Worm (Caenorhabditis elegans) whole organism, L2 larva: ENCODE results near the gene ndus-8.

Source experiments
- C34F6.9 ChIP-seq: fragments of 150-350 bp; optimal IDR thresholded peaks from 2 replicates; lab custom pipeline; 2014; ENCODE audit warnings: missing biosample characterization, missing genetic modification characterization
- R02D3.7 ChIP-seq: fragments of 150-350 bp; optimal IDR thresholded peaks from 2 replicates; lab custom pipeline; 2014; ENCODE audit warnings: missing biosample characterization, missing genetic modification characterization
- Y55F3AM.14 ChIP-seq: fragments of 200-800 bp; sonication (Bioruptor generic); optimal IDR thresholded peaks from 2 replicates; lab custom pipeline; 2018; ENCODE audit warnings: mild to moderate bottlenecking, missing genetic modification characterization, missing compliant biosample characterization
- ZK546.5 ChIP-seq: sonication (generic microtip); optimal IDR thresholded peaks from 2 replicates; lab custom pipeline; 2017; ENCODE audit warnings: missing biosample characterization, missing genetic modification characterization
- alr-1 ChIP-seq: fragments of 150-350 bp; optimal IDR thresholded peaks from 2 replicates; lab custom pipeline; 2014; ENCODE audit warnings: missing biosample characterization, missing genetic modification characterization
- aly-2 ChIP-seq: fragments of 150-350 bp; optimal IDR thresholded peaks from 2 replicates; lab custom pipeline; 2014; ENCODE audit warnings: missing biosample characterization, missing genetic modification characterization
- ama-1 ChIP-seq: fragments of 150-350 bp; optimal IDR thresholded peaks from 2 replicates; lab custom pipeline; 2018; ENCODE audit warnings: inconsistent platforms
- blmp-1 ChIP-seq: sonication (generic microtip); optimal IDR thresholded peaks from 2 replicates; lab custom pipeline; 2017; ENCODE audit warnings: missing genetic modification characterization, mild to moderate bottlenecking, missing compliant biosample characterization, antibody characterized with exemption, moderate library complexity; ENCODE audit not compliant: insufficient read depth
- ceh-82 ChIP-seq: fragments of 150-350 bp; optimal IDR thresholded peaks from 2 replicates; lab custom pipeline; 2014; ENCODE audit warnings: missing biosample characterization, missing genetic modification characterization
- crh-2 ChIP-seq: sonication (generic microtip); optimal IDR thresholded peaks from 2 replicates; lab custom pipeline; 2017; ENCODE audit warnings: missing biosample characterization, missing genetic modification characterization
- dmd-4 ChIP-seq: sonication (generic microtip); optimal IDR thresholded peaks from 2 replicates; lab custom pipeline; 2017; ENCODE audit warnings: missing biosample characterization, missing genetic modification characterization
- egl-27 ChIP-seq: sonication (generic microtip); optimal IDR thresholded peaks from 3 replicates; lab custom pipeline; 2017; ENCODE audit warnings: missing biosample characterization, missing genetic modification reagents, missing genetic modification characterization
- elt-3 ChIP-seq: sonication (generic microtip); optimal IDR thresholded peaks from 2 replicates; lab custom pipeline; 2017; ENCODE audit warnings: missing biosample characterization, missing genetic modification characterization
- gmeb-1 ChIP-seq: fragments of 150-350 bp; optimal IDR thresholded peaks from 2 replicates; lab custom pipeline; 2014; ENCODE audit warnings: missing biosample characterization, missing genetic modification characterization
- lin-11 ChIP-seq: fragments of 150-350 bp; sonication (generic microtip); optimal IDR thresholded peaks from 2 replicates; lab custom pipeline; 2014; ENCODE audit warnings: missing biosample characterization, missing genetic modification characterization, inconsistent platforms, mixed read lengths
- lin-13 ChIP-seq: fragments of 150-350 bp; optimal IDR thresholded peaks from 2 replicates; lab custom pipeline; 2014; ENCODE audit warnings: missing biosample characterization, missing genetic modification reagents, missing genetic modification characterization
- lin-39 ChIP-seq: fragments of 150-350 bp; optimal IDR thresholded peaks from 2 replicates; lab custom pipeline; 2014; ENCODE audit warnings: missing biosample characterization, missing genetic modification reagents, missing genetic modification characterization
- lsy-2 ChIP-seq, 2 experiments: fragments of 150-350 bp in 1 of 2; sonication (generic microtip) in 1 of 2; optimal IDR thresholded peaks; 2 replicates each; lab custom pipeline; 2014 to 2017; ENCODE audit warnings: missing biosample characterization in 2 of 2, missing genetic modification characterization in 2 of 2
- mab-5 ChIP-seq: fragments of 150-350 bp; optimal IDR thresholded peaks from 2 replicates; lab custom pipeline; 2014; ENCODE audit warnings: missing biosample characterization, missing genetic modification characterization
- mbf-1 ChIP-seq: sonication (generic microtip); optimal IDR thresholded peaks from 2 replicates; lab custom pipeline; 2017; ENCODE audit warnings: missing biosample characterization, missing genetic modification characterization
- nhr-10 ChIP-seq: sonication (generic microtip); optimal IDR thresholded peaks from 2 replicates; lab custom pipeline; 2017; ENCODE audit warnings: missing biosample characterization, missing genetic modification characterization
- nhr-12 ChIP-seq: fragments of 150-350 bp; optimal IDR thresholded peaks from 2 replicates; lab custom pipeline; 2014; ENCODE audit warnings: missing biosample characterization, missing genetic modification characterization
- nhr-129 ChIP-seq: fragments of 150-350 bp; optimal IDR thresholded peaks from 2 replicates; lab custom pipeline; 2014; ENCODE audit warnings: missing biosample characterization, missing genetic modification characterization
- nhr-21 ChIP-seq: fragments of 150-350 bp; optimal IDR thresholded peaks from 2 replicates; lab custom pipeline; 2014; ENCODE audit warnings: missing biosample characterization, missing genetic modification characterization
- nhr-23 ChIP-seq: fragments of 150-350 bp; optimal IDR thresholded peaks from 2 replicates; lab custom pipeline; 2014; ENCODE audit warnings: missing biosample characterization, missing genetic modification reagents, missing genetic modification characterization
- nhr-237 ChIP-seq: fragments of 150-350 bp; optimal IDR thresholded peaks from 2 replicates; lab custom pipeline; 2014; ENCODE audit warnings: missing biosample characterization, missing genetic modification characterization
- nhr-25 ChIP-seq: fragments of 150-350 bp; sonication (generic microtip); optimal IDR thresholded peaks from 3 replicates; lab custom pipeline; 2014; ENCODE audit warnings: missing biosample characterization, missing genetic modification characterization
- nhr-6 ChIP-seq: fragments of 150-350 bp; optimal IDR thresholded peaks from 2 replicates; lab custom pipeline; 2014; ENCODE audit warnings: missing biosample characterization, missing genetic modification characterization
- nhr-77 ChIP-seq: fragments of 150-350 bp; optimal IDR thresholded peaks from 2 replicates; lab custom pipeline; 2014; ENCODE audit warnings: missing biosample characterization, missing genetic modification characterization
- peb-1 ChIP-seq: fragments of 150-350 bp; optimal IDR thresholded peaks from 2 replicates; lab custom pipeline; 2014; ENCODE audit warnings: missing biosample characterization, missing genetic modification characterization
- sem-4 ChIP-seq: fragments of 150-350 bp; optimal IDR thresholded peaks from 2 replicates; lab custom pipeline; 2014; ENCODE audit warnings: missing biosample characterization, missing genetic modification reagents, missing genetic modification characterization
- skn-1 ChIP-seq: sonication (generic microtip); optimal IDR thresholded peaks from 2 replicates; lab custom pipeline; 2017; ENCODE audit warnings: missing biosample characterization, missing genetic modification characterization
- sma-3 ChIP-seq: sonication (generic microtip); optimal IDR thresholded peaks from 2 replicates; lab custom pipeline; 2016; ENCODE audit warnings: missing genetic modification reagents, missing genetic modification characterization, missing compliant biosample characterization
- sma-9 ChIP-seq, 2 experiments: fragments of 150-350 bp in 1 of 2; sonication (generic microtip) in 1 of 2; optimal IDR thresholded peaks; 2 replicates each; lab custom pipeline; 2014 to 2016; ENCODE audit warnings: missing genetic modification characterization in 2 of 2, mild to moderate bottlenecking in 1 of 2, missing biosample characterization in 1 of 2, missing compliant biosample characterization in 1 of 2, missing genetic modification reagents in 1 of 2, moderate library complexity in 1 of 2
- snpc-4 ChIP-seq: fragments of 150-350 bp; optimal IDR thresholded peaks from 2 replicates; lab custom pipeline; 2014; ENCODE audit warnings: missing biosample characterization, missing genetic modification characterization
- unc-39 ChIP-seq: fragments of 150-350 bp; optimal IDR thresholded peaks from 2 replicates; lab custom pipeline; 2014; ENCODE audit warnings: missing biosample characterization, missing genetic modification characterization
- unc-55 ChIP-seq: fragments of 150-350 bp; sonication (generic microtip); optimal IDR thresholded peaks from 3 replicates; lab custom pipeline; 2014; ENCODE audit warnings: missing biosample characterization, missing genetic modification reagents, missing genetic modification characterization
- unc-62 ChIP-seq: fragments of 150-350 bp; optimal IDR thresholded peaks from 2 replicates; lab custom pipeline; 2014; ENCODE audit warnings: missing biosample characterization, missing genetic modification reagents, missing genetic modification characterization
- zag-1 ChIP-seq: fragments of 150-350 bp; optimal IDR thresholded peaks from 2 replicates; lab custom pipeline; 2014; ENCODE audit warnings: missing biosample characterization, missing genetic modification characterization
- ztf-1 ChIP-seq: fragments of 200-800 bp; sonication (Bioruptor generic); conservative IDR thresholded peaks from 2 replicates; pipeline ENCODE4 v1.3.6; 2022; ENCODE audit warnings: missing genetic modification characterization, missing compliant biosample characterization
- ztf-11 ChIP-seq: sonication (generic microtip); optimal IDR thresholded peaks from 2 replicates; lab custom pipeline; 2017; ENCODE audit warnings: missing biosample characterization, missing genetic modification characterization
- ztf-4 ChIP-seq: fragments of 150-350 bp; optimal IDR thresholded peaks from 2 replicates; lab custom pipeline; 2014; ENCODE audit warnings: missing biosample characterization, missing genetic modification characterization

ndus-8 gene

DNA sequence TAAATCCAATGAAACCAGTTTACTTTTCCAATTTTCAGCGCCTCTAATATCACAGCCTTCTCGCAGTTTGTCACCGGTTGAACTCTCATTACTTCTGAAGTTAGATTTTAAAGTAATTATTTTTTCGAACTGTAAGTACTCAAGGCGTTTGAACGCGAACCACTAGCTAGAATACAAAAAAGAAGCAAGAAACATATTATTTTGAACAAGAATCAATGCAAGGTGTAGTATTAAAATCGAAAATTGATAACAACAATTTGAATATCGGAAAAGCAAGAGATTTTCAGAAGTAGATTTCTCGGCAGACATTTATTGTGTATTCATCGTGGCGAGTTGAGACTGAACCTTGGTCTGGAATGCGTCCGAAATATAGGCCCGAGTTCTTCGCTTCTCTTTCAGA is 36.0 kb downstream of the ndus-8 start, which contains the start of gene exos-9:
Gene exos-9, minus strand, starts transcription at position 101 of the 400 bp plus-strand sequence.
- TF ChIP-seq ztf-11: no peak
- peak; percentile 8 for TF ChIP-seq ama-1 (lab: Kevin White, UChicago)
- TF ChIP-seq, all 48 proteins: peak for 1

- TF ChIP-seq lin-39 (tag; lab: Kevin White, UChicago) (no peak), blmp-1 (tag; lab: Kevin White, UChicago) (no peak), nhr-10 (no peak), aly-2 (no peak), ama-1 (lab: Kevin White, UChicago) (no peak), lsy-2 (tag; optimal IDR thresholded peaks at IDR 0.05; lab: Kevin White, UChicago) (no peak), nhr-23 (tag; lab: Kevin White, UChicago) (no peak), sma-9 (GFP tag; optimal IDR thresholded peaks at IDR 0.05; lab: Kevin White, UChicago) (no peak), sma-9 (tag; optimal IDR thresholded peaks at IDR 0.05; lab: Kevin White, UChicago) (no peak), ceh-82 (tag; lab: Kevin White, UChicago) (no peak), alr-1 (no peak), unc-39 (tag; lab: Kevin White, UChicago) (no peak), lin-11 (no peak), lin-13 (GFP tag; lab: Kevin White, UChicago) (no peak), nhr-129 (tag; lab: Kevin White, UChicago) (no peak), elt-3 (tag; lab: Kevin White, UChicago) (no peak), crh-2 (no peak), zag-1 (tag; lab: Kevin White, UChicago) (no peak), sem-4 (tag; lab: Kevin White, UChicago) (no peak)
These were observed 38.7 kb downstream of the ndus-8 start, which contains the start of gene F37C12.18 for ce11 chrIII:7195325-7195724. Gene F37C12.18, minus strand, starts transcription at chrIII:7195425.

DNA sequence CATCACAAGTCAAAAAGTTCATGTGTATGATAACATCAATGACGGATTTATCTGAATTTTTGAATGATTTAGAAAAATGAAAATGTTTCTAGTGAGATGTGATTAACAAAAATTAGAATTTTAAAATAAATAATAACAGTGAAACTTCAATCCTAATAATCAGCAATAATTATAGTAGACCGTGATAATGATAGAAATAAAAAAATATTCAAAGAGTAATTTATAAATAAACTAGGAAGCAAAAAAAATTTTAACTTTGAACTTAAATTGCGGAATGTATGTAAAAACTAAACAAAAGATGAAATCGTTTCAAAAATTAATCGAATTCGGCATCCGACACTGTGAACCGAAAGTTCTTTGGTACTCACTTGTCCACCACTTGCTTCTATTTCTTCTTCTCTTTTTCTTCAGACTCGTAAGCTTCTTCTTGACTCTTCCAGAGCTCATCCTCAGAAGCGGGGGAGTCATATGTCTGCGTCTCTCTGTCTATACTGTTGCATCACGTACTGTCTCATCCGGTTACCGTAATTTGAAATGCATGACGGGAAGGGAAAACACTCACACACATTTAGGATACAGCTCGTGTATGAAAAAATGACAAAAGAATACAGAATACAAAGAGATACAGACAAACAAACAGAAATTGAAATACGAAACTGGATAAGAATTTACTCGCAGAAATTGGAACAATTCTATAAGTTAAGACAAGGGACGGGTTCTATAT is 40.9 kb downstream of the ndus-8 start, which contains the start of gene mec-14:
Gene mec-14, minus strand, starts transcription at position 51 of the 724 bp plus-strand sequence.
- no peak for TF ChIP-seq nhr-6 (tag; lab: Kevin White, UChicago)
- peak; percentile 68 for TF ChIP-seq unc-55 (GFP tag; lab: Kevin White, UChicago)
- TF ChIP-seq unc-62 (GFP tag; lab: Kevin White, UChicago): no peak
- TF ChIP-seq, all 48 proteins: peak for 1

ce11 chrIII:7189581-7190128 is 44.3 kb downstream of the ndus-8 start, which contains the start of gene rps-21:
Gene rps-21, minus strand, starts transcription at chrIII:7189631.
- TF ChIP-seq R02D3.7 (tag; lab: Kevin White, UChicago) (peak; percentile 85), crh-2 (peak; percentile 79), nhr-10 (no peak), ceh-82 (tag; lab: Kevin White, UChicago) (no peak), Y55F3AM.14 (GFP tag; lab: Kevin White, UChicago) (no peak), nhr-12 (tag; lab: Kevin White, UChicago) (no peak), mbf-1 (tag; lab: Kevin White, UChicago) (no peak), aly-2 (no peak), peb-1 (no peak), lin-13 (GFP tag; lab: Kevin White, UChicago) (peak; percentile 91), sem-4 (tag; lab: Kevin White, UChicago) (peak; percentile 46), skn-1 (tag; lab: Kevin White, UChicago) (no peak), alr-1 (no peak), unc-55 (GFP tag; lab: Kevin White, UChicago) (peak; percentile 94), ztf-4 (tag; lab: Kevin White, UChicago) (no peak), mab-5 (peak; percentile 46), blmp-1 (tag; lab: Kevin White, UChicago) (peak; percentile 43), lin-39 (tag; lab: Kevin White, UChicago) (no peak), dmd-4 (no peak), ZK546.5 (tag; lab: Kevin White, UChicago) (peak; percentile 74), elt-3 (tag; lab: Kevin White, UChicago) (no peak), nhr-21 (tag; lab: Kevin White, UChicago) (peak; percentile 57), ama-1 (lab: Kevin White, UChicago) (no peak), snpc-4 (peak; percentile 59), C34F6.9 (tag; lab: Kevin White, UChicago) (peak; percentile 87), lsy-2 (tag; optimal IDR thresholded peaks at IDR 0.05; lab: Kevin White, UChicago) (peak; percentile 84 to 93), sma-9 (GFP tag; optimal IDR thresholded peaks at IDR 0.05; lab: Kevin White, UChicago) (peak; percentile 67), sma-9 (tag; optimal IDR thresholded peaks at IDR 0.05; lab: Kevin White, UChicago) (no peak), unc-39 (tag; lab: Kevin White, UChicago) (no peak), zag-1 (tag; lab: Kevin White, UChicago) (peak; percentile 38), nhr-6 (tag; lab: Kevin White, UChicago) (peak; percentile 44), nhr-237 (tag; lab: Kevin White, UChicago) (no peak), lin-11 (peak; percentile 80), nhr-77 (tag; lab: Kevin White, UChicago) (peak; percentile 46), nhr-25 (tag; lab: Kevin White, UChicago) (peak; percentile 79), ztf-11 (no peak), sma-3 (GFP tag; lab: Kevin White, UChicago) (peak; percentile 84), egl-27 (tag; lab: Kevin White, UChicago) (peak; percentile 73), gmeb-1 (tag; lab: Kevin White, UChicago) (peak; percentile 82), ztf-1 (no peak)
